Fruit fly (Drosophila melanogaster) whole organism: ENCODE data around the gene bcd.

Source experiments
- CG8478 ChIP-seq: fragments of >200 bp; optimal IDR thresholded peaks from 2 replicates; lab custom pipeline; 2018; ENCODE audit warnings: inconsistent platforms
- Dll ChIP-seq: fragments of >200 bp; optimal IDR thresholded peaks from 2 replicates; lab custom pipeline; 2017
- EcR ChIP-seq, 2 experiments: fragments of >200 bp; optimal IDR thresholded peaks; 2 replicates each; lab custom pipeline; 2017; ENCODE audit warnings: missing biosample characterization in 2 of 2, missing genetic modification characterization in 2 of 2, missing genetic modification reagents in 2 of 2
- pan ChIP-seq: fragments of >200 bp; optimal IDR thresholded peaks from 2 replicates; lab custom pipeline; 2017
- psq ChIP-seq: fragments of >200 bp; optimal IDR thresholded peaks from 2 replicates; lab custom pipeline; 2017
- usp ChIP-seq: fragments of >200 bp; optimal IDR thresholded peaks from 2 replicates; lab custom pipeline; 2017; ENCODE audit warnings: missing biosample characterization, missing genetic modification characterization, mixed read lengths

The bcd gene

DNA sequence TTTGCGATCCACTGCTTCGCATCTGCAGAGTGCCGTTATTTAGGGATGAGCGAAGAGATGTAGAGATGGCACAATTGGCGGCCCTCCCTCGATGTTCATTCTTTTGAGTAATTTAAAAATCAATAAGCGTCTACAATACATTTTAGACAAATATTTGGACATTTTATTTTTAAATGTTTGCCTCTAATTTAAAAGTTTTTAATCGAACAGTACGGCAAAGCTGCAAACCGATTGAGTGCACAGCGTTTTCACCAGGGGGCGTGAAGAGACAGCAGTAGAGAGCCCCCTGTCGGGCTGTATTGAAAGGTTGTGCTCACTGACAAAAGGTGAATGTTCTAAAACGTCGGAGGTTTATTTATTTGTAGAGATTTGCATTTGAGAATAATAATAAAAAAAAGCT lies at the start of gene bcd:
bcd (minus strand) TSS at position 48 of the 400 bp plus-strand sequence.
- no peak for TF ChIP-seq CG8478 (lab: Kevin White, UChicago)
- TF ChIP-seq pan (lab: Kevin White, UChicago) = no peak
- no peak for TF ChIP-seq EcR (GFP tag; optimal IDR thresholded peaks at IDR 0.05; lab: Kevin White, UChicago)
- TF ChIP-seq usp (GFP tag; lab: Kevin White, UChicago) = no peak
- no peak for TF ChIP-seq psq
- TF ChIP-seq Dll = no peak

DNA sequence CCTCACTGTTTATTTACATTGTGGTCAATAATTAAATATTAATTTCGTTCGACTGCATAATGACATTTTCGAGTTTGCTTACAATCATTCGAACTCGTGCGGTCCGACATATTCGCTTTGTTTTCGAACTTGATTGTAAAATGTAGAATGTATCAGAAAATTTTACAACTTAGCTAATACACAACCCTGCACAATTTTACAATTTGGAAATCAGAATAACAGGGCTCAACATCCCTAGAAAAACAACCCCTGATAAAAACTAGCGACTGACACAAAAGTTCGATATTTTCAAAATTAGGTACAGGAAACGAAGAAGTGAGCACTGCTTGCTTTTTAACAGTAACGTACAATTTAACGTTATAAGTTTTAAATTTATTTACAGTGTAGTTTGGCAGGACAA lies 47.4 kb upstream of the bcd start:
- TF ChIP-seq EcR (GFP tag; optimal IDR thresholded peaks at IDR 0.05; lab: Kevin White, UChicago) (no peak), psq (no peak), Dll (no peak), usp (GFP tag; lab: Kevin White, UChicago) (no peak), pan (lab: Kevin White, UChicago) (no peak), CG8478 (lab: Kevin White, UChicago) (no peak)

DNA sequence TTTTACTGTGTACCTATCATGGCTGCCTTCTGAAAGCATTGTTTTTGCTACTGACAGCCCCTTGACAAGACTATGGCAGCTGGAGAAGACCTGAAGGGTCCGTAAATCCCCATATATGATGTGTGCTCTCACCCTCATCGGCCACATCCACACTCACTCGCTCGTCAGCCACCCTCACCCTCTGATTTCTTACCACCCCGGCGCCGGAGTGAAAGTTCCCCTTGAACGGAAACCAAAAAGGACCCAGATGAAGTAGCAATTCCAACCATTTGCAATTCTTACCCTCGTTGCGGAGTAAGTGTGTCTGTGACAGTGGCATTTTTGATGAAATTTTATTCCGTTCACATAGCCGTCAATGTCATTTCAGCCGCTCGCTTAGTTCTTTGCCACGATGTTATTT lies 46.7 kb upstream of the bcd start:
- TF ChIP-seq Dll (no peak), pan (lab: Kevin White, UChicago) (no peak)

DNA sequence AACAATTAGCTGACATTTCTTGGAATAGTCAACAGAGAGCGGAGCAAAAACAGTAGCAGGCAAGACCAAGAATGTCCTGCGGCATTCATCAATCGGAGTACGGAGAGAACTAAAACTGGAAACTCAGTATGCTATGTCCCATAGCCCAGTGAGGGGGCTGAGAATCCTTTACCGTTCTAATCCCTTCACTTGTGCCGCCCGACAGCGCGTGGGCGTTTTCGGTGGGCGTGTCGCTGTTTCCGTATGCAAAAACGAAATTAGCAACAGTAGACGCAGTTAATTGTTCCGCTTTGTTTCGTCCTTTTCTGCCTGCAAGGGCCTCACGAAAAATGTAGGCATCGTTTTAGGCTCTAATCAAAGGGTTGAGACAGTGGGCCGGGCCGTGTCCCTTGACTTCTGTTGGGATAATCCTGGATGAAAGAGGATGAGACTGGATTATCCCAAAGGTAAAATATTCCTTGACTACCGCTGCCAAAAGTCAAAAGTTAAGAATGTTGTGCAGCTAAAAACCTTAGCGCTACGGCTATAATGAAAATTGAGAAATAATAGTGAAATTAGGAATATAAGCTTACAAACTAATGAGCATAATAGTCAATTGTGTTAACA lies 45.5 kb upstream of the bcd start:
- TF ChIP-seq usp (GFP tag; lab: Kevin White, UChicago) (no peak), pan (lab: Kevin White, UChicago) (no peak), CG8478 (lab: Kevin White, UChicago) (no peak), EcR (GFP tag; optimal IDR thresholded peaks at IDR 0.05; lab: Kevin White, UChicago) (no peak), psq (no peak), Dll (no peak)

DNA sequence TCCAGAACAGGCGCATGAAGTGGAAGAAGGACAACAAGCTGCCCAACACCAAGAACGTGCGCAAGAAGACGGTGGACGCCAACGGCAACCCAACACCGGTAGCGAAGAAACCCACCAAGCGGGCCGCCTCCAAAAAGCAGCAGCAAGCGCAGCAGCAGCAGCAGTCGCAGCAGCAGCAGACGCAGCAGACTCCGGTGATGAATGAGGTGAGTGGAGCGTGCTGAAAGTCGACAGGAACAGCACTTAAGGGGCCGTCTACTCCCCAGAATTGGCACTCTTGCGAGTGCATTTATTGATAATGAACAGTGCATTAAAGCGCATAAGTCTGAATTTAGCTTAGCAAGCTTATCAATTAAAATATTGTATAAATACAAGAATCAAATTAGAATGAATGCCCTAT lies 41.9 kb upstream of the bcd start:
- no peak for TF ChIP-seq EcR (GFP tag; optimal IDR thresholded peaks at IDR 0.05; lab: Kevin White, UChicago)
- TF ChIP-seq usp (GFP tag; lab: Kevin White, UChicago) = no peak
- no peak for TF ChIP-seq Dll
- no peak for TF ChIP-seq pan (lab: Kevin White, UChicago)
- TF ChIP-seq psq = no peak
- no peak for TF ChIP-seq CG8478 (lab: Kevin White, UChicago)

DNA sequence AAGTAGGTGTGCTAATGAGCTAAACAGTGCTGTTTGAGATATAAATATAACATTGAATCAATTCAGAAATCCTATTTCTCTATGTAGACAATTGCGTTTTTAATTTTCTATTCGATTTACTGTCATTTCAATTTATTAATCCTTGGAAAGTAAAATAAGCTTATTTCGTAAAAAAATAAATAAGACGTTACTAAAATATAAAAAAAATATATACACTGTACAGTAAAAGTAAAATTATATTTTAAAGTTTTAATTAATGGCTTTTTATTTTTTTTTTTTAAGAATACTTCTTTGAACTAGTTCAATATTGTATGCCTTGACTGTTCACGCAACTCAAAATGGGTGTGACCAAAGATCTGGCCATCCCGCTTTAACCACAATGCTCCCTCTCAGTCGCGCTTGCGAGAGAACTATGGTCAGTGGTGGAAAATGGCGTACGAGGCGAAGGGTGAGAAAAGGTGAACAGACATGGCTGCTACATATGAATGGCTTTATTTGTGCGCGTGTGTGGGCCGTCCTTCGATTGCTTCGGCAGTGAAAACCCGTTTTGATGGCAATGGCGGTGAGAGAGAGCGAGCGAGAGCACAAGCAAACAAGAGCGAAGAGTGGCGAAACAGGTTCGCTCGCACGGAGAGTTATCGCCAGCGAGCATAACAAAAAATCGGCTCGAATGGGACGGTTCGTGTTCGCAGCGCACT lies 32.1 kb upstream of the bcd start, which contains the start of gene Dfd:
Dfd (plus strand) TSS at position 648 of the 698 bp plus-strand sequence.
- TF ChIP-seq CG8478 (lab: Kevin White, UChicago) (peak; percentile 73), psq (no peak), Dll (peak; percentile 71), pan (lab: Kevin White, UChicago) (no peak)

DNA sequence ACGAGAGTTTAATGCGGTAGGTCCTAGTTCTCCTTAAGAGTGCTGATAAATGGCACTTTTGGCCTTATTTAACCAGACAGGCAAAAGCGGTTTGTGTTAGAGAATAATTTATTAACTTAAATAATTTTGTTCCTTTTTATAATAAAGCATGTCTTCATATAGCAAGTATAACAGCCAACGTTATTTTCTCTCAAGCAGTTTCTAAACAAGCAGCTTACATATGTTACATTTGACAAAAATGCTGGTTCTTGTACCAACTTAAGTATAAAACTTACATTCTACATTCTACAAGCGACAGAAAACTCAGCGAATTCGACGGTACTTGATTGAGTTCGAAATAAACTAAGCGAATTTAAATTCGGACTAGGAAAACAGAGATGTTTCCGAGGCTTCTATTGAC lies 20.7 kb upstream of the bcd start:
- TF ChIP-seq EcR (GFP tag; optimal IDR thresholded peaks at IDR 0.05; lab: Kevin White, UChicago) (no peak), CG8478 (lab: Kevin White, UChicago) (no peak), Dll (no peak), usp (GFP tag; lab: Kevin White, UChicago) (no peak), psq (no peak), pan (lab: Kevin White, UChicago) (no peak)

DNA sequence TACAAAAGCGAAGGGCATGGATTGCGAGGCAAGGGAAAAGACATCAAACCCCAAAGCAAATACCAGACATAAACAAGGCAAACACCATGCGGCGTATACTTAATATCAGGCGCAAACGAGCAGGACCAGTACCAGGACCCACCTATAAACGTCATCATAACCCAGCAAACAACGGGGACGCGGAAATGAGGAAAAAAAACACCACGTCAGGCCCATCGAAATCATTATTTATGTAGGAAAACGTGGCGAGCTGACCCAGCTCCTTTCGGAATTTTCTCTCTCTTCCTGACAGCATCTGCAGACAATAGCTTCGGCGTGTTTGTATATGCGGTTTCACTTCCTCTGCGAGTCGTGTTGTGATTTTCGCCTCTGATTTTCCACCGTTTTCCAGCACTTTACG lies 17.5 kb upstream of the bcd start:
- TF ChIP-seq usp (GFP tag; lab: Kevin White, UChicago) (no peak), Dll (no peak), CG8478 (lab: Kevin White, UChicago) (no peak), psq (no peak), EcR (GFP tag; optimal IDR thresholded peaks at IDR 0.05; lab: Kevin White, UChicago) (no peak), pan (lab: Kevin White, UChicago) (no peak)

DNA sequence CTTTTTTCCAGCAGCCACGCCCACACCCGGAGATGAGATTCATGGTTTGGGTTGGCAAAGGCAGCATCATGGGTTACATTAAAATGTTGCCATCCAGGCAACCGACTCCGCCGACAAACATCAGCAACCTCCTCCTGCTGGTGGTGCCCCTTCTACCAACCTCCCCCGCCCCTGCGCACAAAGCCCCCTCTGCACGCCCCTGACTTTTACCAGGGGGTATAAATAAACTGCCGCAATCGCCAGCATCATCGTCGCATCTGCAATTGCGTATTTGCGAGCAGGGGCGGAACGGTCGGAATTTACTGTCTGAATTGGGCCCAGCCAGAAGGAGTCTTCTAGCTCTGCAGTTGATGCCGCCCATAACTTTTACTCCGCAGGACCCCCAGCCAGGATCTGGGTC lies 12.5 kb upstream of the bcd start:
- TF ChIP-seq Dll (no peak), psq (no peak), EcR (GFP tag; optimal IDR thresholded peaks at IDR 0.05; lab: Kevin White, UChicago) (no peak), pan (lab: Kevin White, UChicago) (no peak), CG8478 (lab: Kevin White, UChicago) (no peak), usp (GFP tag; lab: Kevin White, UChicago) (no peak)

DNA sequence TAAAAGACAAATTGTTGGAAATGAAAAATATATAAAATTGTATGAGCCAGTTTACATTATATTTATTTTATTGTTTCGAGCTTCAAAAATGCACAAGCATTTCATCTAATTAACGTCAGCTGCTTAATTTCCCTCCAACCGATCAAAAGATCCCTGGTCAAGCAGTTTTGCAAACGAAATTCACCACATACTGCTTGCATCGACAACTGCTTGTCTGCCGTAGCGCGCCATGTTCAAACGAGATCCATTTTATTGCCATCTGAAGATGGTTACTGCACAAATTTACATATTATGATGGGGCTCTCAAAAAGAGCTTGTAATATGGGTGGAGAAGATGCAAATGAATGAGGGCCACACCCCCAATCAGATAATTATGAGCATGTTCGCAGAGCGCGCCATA lies 9.0 kb upstream of the bcd start:
- no peak for TF ChIP-seq pan (lab: Kevin White, UChicago)
- TF ChIP-seq usp (GFP tag; lab: Kevin White, UChicago) = no peak
- no peak for TF ChIP-seq Dll
- TF ChIP-seq psq = no peak
- no peak for TF ChIP-seq EcR (GFP tag; optimal IDR thresholded peaks at IDR 0.05; lab: Kevin White, UChicago)
- TF ChIP-seq CG8478 (lab: Kevin White, UChicago) = no peak

DNA sequence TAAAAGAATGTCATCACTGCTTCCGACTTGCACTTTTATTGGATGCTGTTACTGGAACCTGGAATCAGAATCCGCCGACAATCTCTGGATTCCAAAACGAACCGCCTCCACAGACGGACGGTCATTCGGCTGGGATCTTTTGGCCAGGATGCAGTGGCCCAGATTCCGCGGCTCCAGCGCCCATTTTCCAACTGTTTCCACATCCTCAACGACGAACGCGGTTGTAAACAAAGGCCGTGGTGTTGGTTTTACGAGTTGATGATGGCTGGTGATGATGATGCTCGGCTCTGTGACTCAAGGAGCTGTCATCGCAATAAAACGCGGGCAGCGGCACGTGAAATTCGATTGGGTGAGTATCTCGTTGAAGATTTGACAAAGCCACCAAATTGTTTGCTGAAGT lies 7.7 kb upstream of the bcd start:
- no peak for TF ChIP-seq usp (GFP tag; lab: Kevin White, UChicago)
- TF ChIP-seq pan (lab: Kevin White, UChicago) = no peak
- TF ChIP-seq Dll = no peak
- no peak for TF ChIP-seq psq
- no peak for TF ChIP-seq CG8478 (lab: Kevin White, UChicago)
- TF ChIP-seq EcR (GFP tag; optimal IDR thresholded peaks at IDR 0.05; lab: Kevin White, UChicago) = no peak

DNA sequence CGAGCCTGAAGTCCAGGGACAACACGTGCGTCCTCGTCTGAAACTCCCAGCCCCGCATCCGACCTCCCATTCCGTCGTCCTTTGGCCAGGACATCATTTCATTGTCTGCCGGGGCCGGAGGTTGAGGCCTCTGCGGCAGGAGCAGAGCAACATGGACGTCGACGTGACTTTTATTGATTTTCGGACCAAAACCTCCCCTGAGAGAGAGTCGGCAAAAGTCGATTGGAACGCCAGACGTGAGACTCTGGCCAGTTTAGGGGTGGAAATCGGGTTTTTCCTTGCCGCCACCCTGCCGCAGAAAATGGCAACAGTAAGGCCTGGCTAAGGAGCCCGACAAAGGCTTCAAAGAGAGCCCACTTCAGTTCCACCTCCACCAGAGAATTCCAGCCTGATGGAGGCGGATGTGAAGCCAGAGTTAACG lies 6.9 kb upstream of the bcd start:
- TF ChIP-seq CG8478 (lab: Kevin White, UChicago) (no peak), psq (no peak), usp (GFP tag; lab: Kevin White, UChicago) (no peak), Dll (no peak), pan (lab: Kevin White, UChicago) (no peak), EcR (GFP tag; optimal IDR thresholded peaks at IDR 0.05; lab: Kevin White, UChicago) (no peak)
